Worm (Caenorhabditis elegans): ENCODE measurements around the gene M18.6.

M18.6 gene

DNA sequence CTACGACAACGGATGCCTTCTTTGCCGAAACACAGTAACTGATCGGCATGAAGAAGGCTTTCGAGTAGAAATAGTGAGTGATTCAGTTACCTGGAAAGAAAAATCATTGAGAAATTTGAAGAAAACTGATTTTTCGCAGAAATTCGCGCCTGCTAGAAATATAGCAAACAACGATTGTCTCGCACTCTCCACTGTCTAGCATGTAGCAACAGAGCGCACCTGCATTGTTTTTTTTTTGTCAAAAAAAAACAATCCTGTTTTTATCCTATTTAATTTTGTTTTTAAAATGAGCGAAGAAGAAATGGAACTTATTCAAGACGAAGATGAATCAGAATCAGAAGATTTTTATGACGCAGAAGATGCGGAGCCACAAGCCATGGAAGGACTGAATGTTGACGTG, at the start of gene M18.6, which contains the start of gene ddb-1 (continued):
- TF ChIP-seq php-3 (GFP tag; IDR thresholded peaks at IDR 0.05) (no peak), ZK337.2 (GFP tag; IDR thresholded peaks at IDR 0.05) (no peak), R02D3.7 (tag; optimal IDR thresholded peaks at IDR 0.05) (no peak), ceh-62 (tag; optimal IDR thresholded peaks at IDR 0.05) (no peak), lir-3 (tag; optimal IDR thresholded peaks at IDR 0.05) (no peak), lin-13 (GFP tag; optimal IDR thresholded peaks at IDR 0.05) (no peak), ceh-28 (tag; optimal IDR thresholded peaks at IDR 0.05) (no peak), zip-11 (GFP tag; IDR thresholded peaks at IDR 0.05) (no peak), cey-2 (tag; optimal IDR thresholded peaks at IDR 0.05; ENCODE audit: borderline replicate concordance, insufficient read depth) (no peak), nhr-77 (tag; optimal IDR thresholded peaks at IDR 0.05) (no peak), tra-1 (GFP tag; IDR thresholded peaks at IDR 0.05) (no peak), hlh-30 (tag; optimal IDR thresholded peaks at IDR 0.05; ENCODE audit: insufficient read depth) (peak; percentile 3), saeg-2 (GFP tag; IDR thresholded peaks at IDR 0.05) (no peak), zag-1 (tag; optimal IDR thresholded peaks at IDR 0.05) (no peak), ceh-20 (GFP tag; IDR thresholded peaks at IDR 0.05) (no peak), ztf-11 (tag; optimal IDR thresholded peaks at IDR 0.05) (no peak), D1046.2 (GFP tag; IDR thresholded peaks at IDR 0.05) (no peak), F37D6.2 (tag; optimal IDR thresholded peaks at IDR 0.05) (no peak), unc-62 (GFP tag; optimal IDR thresholded peaks at IDR 0.05 in 1 of 2) (no peak), unc-62 (tag; optimal IDR thresholded peaks at IDR 0.05) (no peak), fkh-10 (GFP tag; optimal IDR thresholded peaks at IDR 0.05) (no peak), vab-7 (GFP tag; IDR thresholded peaks at IDR 0.05) (no peak), madf-5 (GFP tag; IDR thresholded peaks at IDR 0.05) (no peak), mes-2 (tag; optimal IDR thresholded peaks at IDR 0.05; ENCODE audit: poor library complexity, severe bottlenecking) (peak; percentile 48), Y5F2A.4 (GFP tag; optimal IDR thresholded peaks at IDR 0.05) (no peak), mdt-29 (GFP tag; IDR thresholded peaks at IDR 0.05) (no peak), dmd-8 (GFP tag; IDR thresholded peaks at IDR 0.05) (no peak), fos-1 (tag; optimal IDR thresholded peaks at IDR 0.05) (no peak), nhr-42 (GFP tag; IDR thresholded peaks at IDR 0.05) (no peak), aly-2 (tag; optimal IDR thresholded peaks at IDR 0.05) (no peak), hlh-11 (tag; optimal IDR thresholded peaks at IDR 0.05) (no peak), lin-1 (GFP tag; IDR thresholded peaks at IDR 0.05) (no peak), zfp-2 (tag; optimal IDR thresholded peaks at IDR 0.05) (no peak), lin-15B (tag; optimal IDR thresholded peaks at IDR 0.05) (no peak), skn-1 (tag; optimal IDR thresholded peaks at IDR 0.05) (no peak), nhr-6 (tag; optimal IDR thresholded peaks at IDR 0.05) (peak; percentile 50), daf-8 (GFP tag; IDR thresholded peaks at IDR 0.05) (no peak), pha-4 (GFP tag; IDR thresholded peaks at IDR 0.05) (no peak), pha-4 (tag; optimal IDR thresholded peaks at IDR 0.05) (peak; percentile 19), ama-1 (optimal IDR thresholded peaks at IDR 0.05) (no peak), F26F4.8 (GFP tag; conservative IDR thresholded peaks at IDR 0.05) (no peak), arid-1 (GFP tag; conservative IDR thresholded peaks at IDR 0.05) (no peak), rbr-2 (tag; optimal IDR thresholded peaks at IDR 0.05) (no peak), dve-1 (tag; optimal IDR thresholded peaks at IDR 0.05; ENCODE audit: insufficient read depth) (peak; percentile 26), mdl-1 (tag; optimal IDR thresholded peaks at IDR 0.05) (no peak), unc-39 (tag; optimal IDR thresholded peaks at IDR 0.05) (no peak), nhr-111 (GFP tag; optimal IDR thresholded peaks at IDR 0.05) (no peak), lsy-2 (tag; optimal IDR thresholded peaks at IDR 0.05) (peak in 1 of 2 experiments; percentile 56), madf-9 (GFP tag; conservative IDR thresholded peaks at IDR 0.05) (no peak), nhr-48 (tag; optimal IDR thresholded peaks at IDR 0.05) (no peak), nhr-11 (tag; optimal IDR thresholded peaks at IDR 0.05) (no peak), snpc-1.2 (GFP tag; IDR thresholded peaks at IDR 0.05) (no peak), mxl-2 (GFP tag; conservative IDR thresholded peaks at IDR 0.05) (no peak)
